Worm (Caenorhabditis elegans) whole organism, young adult: ENCODE results near the gene daf-38.
"Not testable (repeated sequence)": the region's sequence is repeated elsewhere in the genome, so short reads cannot be mapped to it uniquely, and the experiment has no call there.

Source experiments
- B0019.2 ChIP-seq: fragments of 200-800 bp; sonication (Bioruptor generic); conservative IDR thresholded peaks from 2 replicates; pipeline ENCODE4 v1.3.6; 2022; ENCODE audit warnings: missing genetic modification reagents, missing genetic modification characterization, missing compliant biosample characterization
- ama-1 ChIP-seq, 3 experiments: fragments of 150-350 bp in 1 of 3; sonication (generic microtip) in 2 of 3; optimal IDR thresholded peaks; 2 replicates each; lab custom pipeline; 2014 to 2018; ENCODE audit warnings: missing biosample characterization in 2 of 3, missing genetic modification characterization in 2 of 3, missing genetic modification reagents in 2 of 3
- hlh-12 ChIP-seq: sonication (generic microtip); optimal IDR thresholded peaks from 2 replicates; lab custom pipeline; 2016; ENCODE audit warnings: missing genetic modification characterization, missing compliant biosample characterization
- nfya-1 ChIP-seq: sonication (generic microtip); optimal IDR thresholded peaks from 2 replicates; lab custom pipeline; 2017; ENCODE audit warnings: antibody characterized with exemption, missing compliant biosample characterization, missing genetic modification characterization, borderline replicate concordance; ENCODE audit not compliant: insufficient read depth
- unc-130 ChIP-seq: sonication (generic microtip); optimal IDR thresholded peaks from 2 replicates; lab custom pipeline; 2016; ENCODE audit warnings: missing genetic modification reagents, missing genetic modification characterization, missing compliant biosample characterization

DNA sequence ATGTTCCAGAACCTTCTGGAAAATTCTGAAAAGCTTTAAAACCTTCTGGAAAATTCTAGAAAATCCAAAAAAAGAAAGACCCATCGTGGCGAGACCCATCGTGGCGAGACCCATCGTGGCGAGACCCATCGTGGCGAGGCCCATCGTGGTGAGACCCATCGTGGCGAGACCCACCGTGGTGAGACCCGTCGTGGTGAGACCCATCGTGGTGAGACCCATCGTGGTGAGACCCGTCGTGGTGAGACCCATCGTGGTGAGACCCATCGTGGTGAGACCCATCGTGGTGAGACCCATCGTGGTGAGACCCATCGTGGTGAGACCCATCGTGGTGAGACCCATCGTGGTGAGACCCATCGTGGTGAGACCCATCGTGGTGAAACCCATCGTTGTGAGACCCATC is 6.7 kb downstream of the daf-38 start:
- not testable (repeated sequence) for TF ChIP-seq hlh-12 (tag; lab: Kevin White, UChicago); ama-1 (optimal IDR thresholded peaks at IDR 0.05; lab: Kevin White, UChicago); ama-1 (GFP tag; optimal IDR thresholded peaks at IDR 0.05; lab: Kevin White, UChicago); nfya-1 (tag; lab: Kevin White, UChicago); unc-130; B0019.2 (GFP tag; lab: Robert Waterston, UW)
